Fruit fly (Drosophila melanogaster) whole organism, embryonic: Measurements from ENCODE around the gene Phae2.

ENCODE experiments used
- Abd-B ChIP-seq: fragments of 200-800 bp; sonication (Bioruptor generic); optimal IDR thresholded peaks from 2 replicates; lab custom pipeline; 2018; ENCODE audit warnings: missing biosample characterization, mild to moderate bottlenecking, missing genetic modification characterization, moderate library complexity
- Atf6 ChIP-seq: fragments of 200-800 bp; sonication (Bioruptor generic); IDR thresholded peaks from 2 replicates; pipeline ENCODE4 v1.3.6; 2022; ENCODE audit warnings: missing biosample characterization, missing genetic modification characterization
- BtbVII ChIP-seq: fragments of 200-800 bp; sonication (Bioruptor generic); optimal IDR thresholded peaks from 3 replicates; lab custom pipeline; 2017; ENCODE audit warnings: missing biosample characterization, mild to moderate bottlenecking, missing genetic modification characterization
- CG10147 ChIP-seq: fragments of 200-800 bp; sonication (Bioruptor generic); optimal IDR thresholded peaks from 2 replicates; lab custom pipeline; 2019; ENCODE audit warnings: missing biosample characterization, mild to moderate bottlenecking, missing genetic modification characterization, moderate library complexity
- CG10979 ChIP-seq: fragments of 200-800 bp; sonication (Bioruptor generic); optimal IDR thresholded peaks from 2 replicates; lab custom pipeline; 2018; ENCODE audit warnings: missing biosample characterization, mild to moderate bottlenecking, missing genetic modification characterization, moderate library complexity
- CG11398 ChIP-seq: fragments of 200-800 bp; sonication (Bioruptor generic); optimal IDR thresholded peaks from 2 replicates; lab custom pipeline; 2016; ENCODE audit warnings: missing biosample characterization, missing genetic modification characterization
- CG11723 ChIP-seq: fragments of 200-800 bp; sonication (Bioruptor generic); optimal IDR thresholded peaks from 2 replicates; lab custom pipeline; 2017; ENCODE audit warnings: missing biosample characterization, mild to moderate bottlenecking, missing genetic modification characterization
- CG12219 ChIP-seq: fragments of 200-800 bp; sonication (Bioruptor generic); optimal IDR thresholded peaks from 3 replicates; lab custom pipeline; 2018; ENCODE audit warnings: missing biosample characterization, mild to moderate bottlenecking, missing genetic modification characterization
- CG12744 ChIP-seq: fragments of 200-800 bp; sonication (Bioruptor generic); optimal IDR thresholded peaks from 2 replicates; lab custom pipeline; 2016; ENCODE audit warnings: missing biosample characterization, missing genetic modification characterization
- CG13296 ChIP-seq: fragments of 200-800 bp; sonication (Bioruptor generic); optimal IDR thresholded peaks from 3 replicates; lab custom pipeline; 2018; ENCODE audit warnings: missing biosample characterization, mild to moderate bottlenecking, missing genetic modification characterization
- CG14050 ChIP-seq: fragments of 200-800 bp; sonication (Bioruptor generic); IDR thresholded peaks from 3 replicates; pipeline ENCODE4 v1.3.6; 2022; ENCODE audit warnings: missing biosample characterization, missing genetic modification characterization
- CG14965 ChIP-seq: fragments of 200-800 bp; sonication (Bioruptor generic); optimal IDR thresholded peaks from 2 replicates; lab custom pipeline; 2016; ENCODE audit warnings: missing biosample characterization, missing genetic modification characterization, borderline replicate concordance
- CG1529 ChIP-seq: fragments of 200-800 bp; sonication (Bioruptor generic); optimal IDR thresholded peaks from 3 replicates; lab custom pipeline; 2018; ENCODE audit warnings: missing biosample characterization, missing genetic modification characterization
- CG1792 ChIP-seq: fragments of 200-800 bp; sonication (Bioruptor generic); optimal IDR thresholded peaks from 2 replicates; lab custom pipeline; 2016; ENCODE audit warnings: missing biosample characterization, missing genetic modification characterization
- CG2889 ChIP-seq: fragments of 200-800 bp; sonication (Bioruptor generic); IDR thresholded peaks from 3 replicates; pipeline ENCODE4 v1.3.6; 2022; ENCODE audit warnings: missing biosample characterization, missing genetic modification characterization
- CG3065 ChIP-seq: fragments of 200-800 bp; sonication (Bioruptor generic); optimal IDR thresholded peaks from 2 replicates; lab custom pipeline; 2016; ENCODE audit warnings: missing biosample characterization, missing genetic modification characterization
- CG31224 ChIP-seq: fragments of 200-800 bp; sonication (Bioruptor generic); IDR thresholded peaks from 2 replicates; pipeline ENCODE4 v1.3.6; 2022; ENCODE audit warnings: missing biosample characterization, missing genetic modification characterization
- CG4328 ChIP-seq: fragments of 200-800 bp; sonication (Bioruptor generic); optimal IDR thresholded peaks from 3 replicates; lab custom pipeline; 2017; ENCODE audit warnings: missing biosample characterization, missing genetic modification reagents, missing genetic modification characterization
- CG4730 ChIP-seq: fragments of 200-800 bp; sonication (Bioruptor generic); IDR thresholded peaks from 2 replicates; pipeline ENCODE4 v1.3.6; 2022; ENCODE audit warnings: missing biosample characterization, missing genetic modification characterization
- CG5953 ChIP-seq: fragments of 200-800 bp; sonication (Bioruptor generic); IDR thresholded peaks from 2 replicates; pipeline ENCODE4 v1.3.6; 2022; ENCODE audit warnings: missing biosample characterization, missing genetic modification characterization
- CG6654 ChIP-seq: fragments of 200-800 bp; sonication (Bioruptor generic); optimal IDR thresholded peaks from 2 replicates; lab custom pipeline; 2017; ENCODE audit warnings: missing biosample characterization, mild to moderate bottlenecking, missing genetic modification characterization
- CG7928 ChIP-seq: fragments of 200-800 bp; sonication (Bioruptor generic); optimal IDR thresholded peaks from 2 replicates; lab custom pipeline; 2017; ENCODE audit warnings: missing biosample characterization, mild to moderate bottlenecking, missing genetic modification characterization
- CG8281 ChIP-seq: fragments of 200-800 bp; sonication (Bioruptor generic); optimal IDR thresholded peaks from 2 replicates; lab custom pipeline; 2018; ENCODE audit warnings: missing biosample characterization, mild to moderate bottlenecking, missing genetic modification characterization, moderate library complexity
- CG9437 ChIP-seq: fragments of 200-800 bp; sonication (Bioruptor generic); optimal IDR thresholded peaks from 2 replicates; lab custom pipeline; 2018; ENCODE audit warnings: missing biosample characterization, mild to moderate bottlenecking, missing genetic modification characterization
- CG9609 ChIP-seq: fragments of 200-800 bp; sonication (Bioruptor generic); optimal IDR thresholded peaks from 3 replicates; lab custom pipeline; 2016; ENCODE audit warnings: missing biosample characterization, missing genetic modification characterization
- CG9932 ChIP-seq: fragments of 200-800 bp; sonication (Bioruptor generic); IDR thresholded peaks from 2 replicates; pipeline ENCODE4 v1.3.6; 2022; ENCODE audit warnings: missing biosample characterization, missing genetic modification characterization
- CTCF ChIP-seq: fragments of 200-800 bp; sonication (Bioruptor generic); optimal IDR thresholded peaks from 2 replicates; lab custom pipeline; 2017; ENCODE audit warnings: missing biosample characterization, mild to moderate bottlenecking, missing genetic modification characterization, moderate library complexity
- D ChIP-seq, 2 experiments: fragments of 200-800 bp in 1 of 2; fragments of >200 bp in 1 of 2; sonication (Bioruptor generic) in 1 of 2; optimal IDR thresholded peaks; 2 replicates in 1 of 2; 3 replicates in 1 of 2; lab custom pipeline; 2017; ENCODE audit warnings: mild to moderate bottlenecking in 1 of 2, missing biosample characterization in 1 of 2, missing genetic modification characterization in 1 of 2, missing genetic modification reagents in 1 of 2
- Dip2 ChIP-seq: fragments of 200-800 bp; sonication (Bioruptor generic); IDR thresholded peaks from 2 replicates; pipeline ENCODE4 v1.3.6; 2022; ENCODE audit warnings: missing biosample characterization, missing genetic modification characterization
- Dll ChIP-seq: fragments of 200-800 bp; sonication (Bioruptor generic); IDR thresholded peaks from 4 replicates; pipeline ENCODE4 v1.3.6; 2022; ENCODE audit warnings: missing biosample characterization, missing genetic modification characterization; ENCODE audit not compliant: partially characterized antibody
- Doc2 ChIP-seq: fragments of 200-800 bp; sonication (Bioruptor generic); IDR thresholded peaks from 2 replicates; pipeline ENCODE4 v1.3.6; 2022; ENCODE audit warnings: missing biosample characterization, missing genetic modification characterization
- H15 ChIP-seq: fragments of 200-800 bp; sonication (Bioruptor generic); IDR thresholded peaks from 3 replicates; pipeline ENCODE4 v1.3.6; 2022; ENCODE audit warnings: missing biosample characterization, missing genetic modification characterization
- HHEX ChIP-seq: fragments of 200-800 bp; sonication (Bioruptor generic); optimal IDR thresholded peaks from 3 replicates; lab custom pipeline; 2017; ENCODE audit warnings: missing biosample characterization, mild to moderate bottlenecking, missing genetic modification characterization, missing genetic modification reagents
- Hr39 ChIP-seq: fragments of >200 bp; optimal IDR thresholded peaks from 2 replicates; lab custom pipeline; 2017
- Jarid2 ChIP-seq: fragments of 200-800 bp; sonication (Bioruptor generic); optimal IDR thresholded peaks from 3 replicates; lab custom pipeline; 2017; ENCODE audit warnings: mild to moderate bottlenecking, missing biosample characterization, missing genetic modification reagents, missing genetic modification characterization
- Nf-YA ChIP-seq: fragments of 200-800 bp; sonication (Bioruptor generic); IDR thresholded peaks from 2 replicates; pipeline ENCODE4 v1.3.6; 2022; ENCODE audit warnings: missing biosample characterization, missing genetic modification characterization
- NfI ChIP-seq: fragments of 200-800 bp; sonication (Bioruptor generic); optimal IDR thresholded peaks from 3 replicates; lab custom pipeline; 2018; ENCODE audit warnings: missing biosample characterization, mild to moderate bottlenecking, missing genetic modification characterization, moderate library complexity
- Side ChIP-seq: fragments of 200-800 bp; sonication (Bioruptor generic); optimal IDR thresholded peaks from 2 replicates; lab custom pipeline; 2016; ENCODE audit warnings: missing biosample characterization, missing genetic modification characterization
- crol ChIP-seq: fragments of 200-800 bp; sonication (Bioruptor generic); IDR thresholded peaks from 2 replicates; pipeline ENCODE4 v1.3.6; 2022; ENCODE audit warnings: missing biosample characterization, missing genetic modification characterization
- dati ChIP-seq: fragments of 200-800 bp; sonication (Bioruptor generic); IDR thresholded peaks from 2 replicates; pipeline ENCODE4 v1.3.6; 2022; ENCODE audit warnings: missing biosample characterization, missing genetic modification characterization
- dimm ChIP-seq: fragments of 200-800 bp; sonication (Bioruptor generic); IDR thresholded peaks from 2 replicates; pipeline ENCODE4 v1.3.6; 2022; ENCODE audit warnings: missing biosample characterization, missing genetic modification characterization
- ftz-f1 ChIP-seq: fragments of 200-800 bp; sonication (Bioruptor generic); optimal IDR thresholded peaks from 2 replicates; lab custom pipeline; 2016; ENCODE audit warnings: missing biosample characterization, missing genetic modification characterization
- lov ChIP-seq, 2 experiments: fragments of 200-800 bp in 1 of 2; fragments of >200 bp in 1 of 2; sonication (Bioruptor generic) in 1 of 2; IDR thresholded peaks in 1 of 2; optimal IDR thresholded peaks in 1 of 2; 2 replicates in 1 of 2; 3 replicates in 1 of 2; pipeline versions ENCODE4 v1.3.6 to Lab custom; 2017 to 2022; ENCODE audit warnings: missing biosample characterization in 1 of 2, missing genetic modification characterization in 1 of 2
- oc ChIP-seq: fragments of 200-800 bp; sonication (Bioruptor generic); optimal IDR thresholded peaks from 2 replicates; lab custom pipeline; 2018; ENCODE audit warnings: missing biosample characterization, mild to moderate bottlenecking, missing genetic modification characterization, moderate library complexity
- otp ChIP-seq: fragments of 200-800 bp; sonication (Bioruptor generic); IDR thresholded peaks from 3 replicates; pipeline ENCODE4, ENCODE4 v1.3.6; 2022; ENCODE audit warnings: missing biosample characterization, missing genetic modification characterization
- salm ChIP-seq: fragments of 200-800 bp; sonication (Bioruptor generic); optimal IDR thresholded peaks from 2 replicates; lab custom pipeline; 2018; ENCODE audit warnings: missing biosample characterization, mild to moderate bottlenecking, missing genetic modification characterization
- seq ChIP-seq: fragments of 200-800 bp; sonication (Bioruptor generic); IDR thresholded peaks from 2 replicates; pipeline ENCODE4 v1.3.6; 2022; ENCODE audit warnings: missing biosample characterization, missing genetic modification characterization
- shn ChIP-seq: fragments of 200-800 bp; sonication (Bioruptor generic); optimal IDR thresholded peaks from 3 replicates; lab custom pipeline; 2016; ENCODE audit warnings: missing biosample characterization, missing genetic modification characterization
- sob ChIP-seq: fragments of 200-800 bp; sonication (Bioruptor generic); IDR thresholded peaks from 2 replicates; pipeline ENCODE4 v1.3.6; 2022; ENCODE audit warnings: missing biosample characterization, missing genetic modification characterization
- sr ChIP-seq: fragments of 200-800 bp; sonication (Bioruptor generic); IDR thresholded peaks from 3 replicates; pipeline ENCODE4 v1.3.6; 2022; ENCODE audit warnings: missing biosample characterization, missing genetic modification characterization
- tll ChIP-seq, 2 experiments: fragments of 200-800 bp in 1 of 2; fragments of >200 bp in 1 of 2; sonication (Bioruptor generic) in 1 of 2; optimal IDR thresholded peaks; 2 replicates each; lab custom pipeline; 2017 to 2019; ENCODE audit warnings: missing biosample characterization in 2 of 2, missing genetic modification characterization in 2 of 2, mild to moderate bottlenecking in 1 of 2, moderate library complexity in 1 of 2
- twi ChIP-seq: fragments of 200-800 bp; optimal IDR thresholded peaks from 2 replicates; lab custom pipeline; 2019; ENCODE audit warnings: missing biosample characterization, mild to moderate bottlenecking, missing genetic modification characterization, moderate library complexity

The Phae2 gene

dm6 chr2L:12063035-12063434 lies 47.9 kb upstream of the Phae2 start, which contains the start of gene Rab3-GAP (continued):
- TF ChIP-seq Abd-B (GFP tag; lab: Kevin White, UChicago), result no peak
- TF ChIP-seq CG1529, result no peak
- peak; percentile 23 for TF ChIP-seq CG10979
- TF ChIP-seq HHEX (GFP tag; lab: Kevin White, UChicago), result no peak
- no peak for TF ChIP-seq Jarid2
- TF ChIP-seq CG11723 (GFP tag; lab: Kevin White, UChicago), result no peak
- TF ChIP-seq H15 (GFP tag; lab: Robert Waterston, UW), result no peak
- no peak for TF ChIP-seq Hr39
- no peak for TF ChIP-seq shn (GFP tag; lab: Kevin White, UChicago)
- no peak for TF ChIP-seq CG7928 (GFP tag; lab: Kevin White, UChicago)
- TF ChIP-seq seq, result no peak
- no peak for TF ChIP-seq CG2889 (GFP tag; lab: Robert Waterston, UW)
- 0 out of 2 replicates have a peak, but pooled peaks have one; percentile 15 for TF ChIP-seq Atf6 (GFP tag; lab: Robert Waterston, UW)
- TF ChIP-seq CG9437, result no peak
- TF ChIP-seq CG12744, result no peak
- no peak for TF ChIP-seq CG6654 (GFP tag; lab: Kevin White, UChicago)
- TF ChIP-seq tll (GFP tag; optimal IDR thresholded peaks at IDR 0.05; lab: Kevin White, UChicago), result no peak
- TF ChIP-seq Doc2 (GFP tag; lab: Robert Waterston, UW), result no peak
- no peak for TF ChIP-seq dimm (GFP tag; lab: Robert Waterston, UW)
- TF ChIP-seq Dll, result peak; percentile 76
- TF ChIP-seq CG4328 (GFP tag; lab: Kevin White, UChicago), result no peak
- peak; percentile 29; the same call in 1 of the 2 replicates for TF ChIP-seq sob (GFP tag; lab: Robert Waterston, UW)
- TF ChIP-seq CG8281 (tag; lab: Kevin White, UChicago), result no peak
- TF ChIP-seq CG4730, result no peak
- no peak for TF ChIP-seq CG14965 (GFP tag; lab: Kevin White, UChicago)
- no peak for TF ChIP-seq lov (optimal IDR thresholded peaks at IDR 0.05; lab: Kevin White, UChicago)
- no peak for TF ChIP-seq lov (GFP tag; IDR thresholded peaks at IDR 0.05; lab: Robert Waterston, UW)
- TF ChIP-seq Side, result no peak
- TF ChIP-seq CG13296 (GFP tag; lab: Kevin White, UChicago), result no peak
- no peak for TF ChIP-seq oc (tag; lab: Kevin White, UChicago)
- TF ChIP-seq Nf-YA (GFP tag; lab: Robert Waterston, UW), result no peak
- no peak for TF ChIP-seq CTCF (GFP tag; lab: Kevin White, UChicago)
- TF ChIP-seq crol (GFP tag; lab: Robert Waterston, UW), result no peak
- no peak for TF ChIP-seq dati (GFP tag; lab: Robert Waterston, UW)
- no peak for TF ChIP-seq Dip2
- TF ChIP-seq CG9932 (GFP tag; lab: Robert Waterston, UW), result 0 out of 2 replicates have a peak, but pooled peaks have one; percentile 10
- TF ChIP-seq CG9609 (GFP tag; lab: Kevin White, UChicago), result no peak
- TF ChIP-seq BtbVII (GFP tag; lab: Kevin White, UChicago), result no peak
- TF ChIP-seq CG1792 (GFP tag; lab: Kevin White, UChicago), result no peak
- TF ChIP-seq sr (GFP tag; lab: Robert Waterston, UW), result no peak
- no peak for TF ChIP-seq CG31224 (GFP tag; lab: Robert Waterston, UW)
- TF ChIP-seq otp (GFP tag; lab: Robert Waterston, UW), result no peak
- TF ChIP-seq twi (tag; lab: Kevin White, UChicago), result no peak
- TF ChIP-seq CG11398 (GFP tag; lab: Kevin White, UChicago), result no peak
- no peak for TF ChIP-seq salm
- TF ChIP-seq NfI (GFP tag; lab: Kevin White, UChicago), result no peak
- no peak for TF ChIP-seq D (optimal IDR thresholded peaks at IDR 0.05; lab: Kevin White, UChicago)
- no peak for TF ChIP-seq D (GFP tag; optimal IDR thresholded peaks at IDR 0.05; lab: Kevin White, UChicago)
- TF ChIP-seq CG5953 (GFP tag; lab: Robert Waterston, UW), result no peak
- TF ChIP-seq CG12219 (GFP tag; lab: Kevin White, UChicago), result no peak
- TF ChIP-seq CG10147 (GFP tag; lab: Kevin White, UChicago), result peak; percentile 7
- TF ChIP-seq CG14050, result no peak
- no peak for TF ChIP-seq CG3065 (GFP tag; lab: Kevin White, UChicago)
- TF ChIP-seq ftz-f1 (GFP tag; lab: Kevin White, UChicago), result no peak
